Worm (Caenorhabditis elegans) whole organism, early embryonic: ENCODE measurements around the gene srd-8.

Experiments used
- ama-1 ChIP-seq: fragments of 150-350 bp; optimal IDR thresholded peaks from 2 replicates; lab custom pipeline; 2014
- pes-1 ChIP-seq: fragments of 200-800 bp; sonication (Bioruptor generic); IDR thresholded peaks from 2 replicates; pipeline ENCODE4 v1.3.6; 2022; ENCODE audit warnings: missing genetic modification reagents, missing genetic modification characterization, missing compliant biosample characterization
- scrt-1 ChIP-seq: fragments of 200-800 bp; sonication (Bioruptor generic); IDR thresholded peaks from 2 replicates; pipeline ENCODE4 v1.3.6; 2022; ENCODE audit warnings: missing genetic modification characterization, missing compliant biosample characterization

- TF ChIP-seq ama-1 (lab: Kevin White, UChicago) (no peak), scrt-1 (no peak), pes-1 (GFP tag; lab: Robert Waterston, UW) (no peak)
Observed at ce11 chrIV:5600316-5600715, 45.1 kb downstream of the srd-8 start.
